Fruit fly (Drosophila melanogaster) whole organism, embryonic: ENCODE results near the gene CG13022.

Experiments used
- Atf-2 ChIP-seq: fragments of 200-800 bp; sonication (Bioruptor generic); optimal IDR thresholded peaks from 2 replicates; lab custom pipeline; 2016; ENCODE audit warnings: missing biosample characterization, missing genetic modification characterization
- Bgb ChIP-seq: fragments of 200-800 bp; sonication (Bioruptor generic); IDR thresholded peaks from 2 replicates; pipeline ENCODE4 v1.3.6; 2022; ENCODE audit warnings: missing biosample characterization, missing genetic modification characterization; ENCODE audit not compliant: partially characterized antibody
- CG10267 ChIP-seq: fragments of 200-800 bp; sonication (Bioruptor generic); optimal IDR thresholded peaks from 2 replicates; lab custom pipeline; 2018; ENCODE audit warnings: missing biosample characterization, mild to moderate bottlenecking, missing genetic modification characterization, moderate library complexity
- CG10543 ChIP-seq: fragments of 200-800 bp; sonication (Bioruptor generic); optimal IDR thresholded peaks from 3 replicates; lab custom pipeline; 2017; ENCODE audit warnings: missing biosample characterization, mild to moderate bottlenecking, missing genetic modification characterization, moderate library complexity
- CG11093 ChIP-seq: fragments of 200-800 bp; sonication (Bioruptor generic); IDR thresholded peaks from 3 replicates; pipeline ENCODE4 v1.3.6; 2022; ENCODE audit warnings: missing biosample characterization, missing genetic modification characterization
- CG11456 ChIP-seq: fragments of 200-800 bp; sonication (Bioruptor generic); IDR thresholded peaks from 3 replicates; pipeline ENCODE4 v1.3.6; 2022; ENCODE audit warnings: missing biosample characterization, missing genetic modification characterization
- CG11504 ChIP-seq: fragments of 200-800 bp; sonication (Bioruptor generic); optimal IDR thresholded peaks from 3 replicates; lab custom pipeline; 2019; ENCODE audit warnings: missing biosample characterization, mild to moderate bottlenecking, missing genetic modification characterization, moderate library complexity
- CG13624 ChIP-seq: fragments of 200-800 bp; sonication (Bioruptor generic); optimal IDR thresholded peaks from 2 replicates; lab custom pipeline; 2016; ENCODE audit warnings: missing biosample characterization, missing genetic modification characterization
- CG14050 ChIP-seq: fragments of 200-800 bp; sonication (Bioruptor generic); IDR thresholded peaks from 3 replicates; pipeline ENCODE4 v1.3.6; 2022; ENCODE audit warnings: missing biosample characterization, missing genetic modification characterization
- CG1602 ChIP-seq: fragments of 200-800 bp; sonication (Bioruptor generic); optimal IDR thresholded peaks from 3 replicates; lab custom pipeline; 2016; ENCODE audit warnings: missing biosample characterization, missing genetic modification characterization
- CG17359 ChIP-seq: fragments of 200-800 bp; sonication (Bioruptor generic); optimal IDR thresholded peaks from 3 replicates; lab custom pipeline; 2018; ENCODE audit warnings: missing biosample characterization, mild to moderate bottlenecking, missing genetic modification characterization, moderate library complexity
- CG17829 ChIP-seq: fragments of 200-800 bp; optimal IDR thresholded peaks from 2 replicates; lab custom pipeline; 2019; ENCODE audit warnings: missing biosample characterization, mild to moderate bottlenecking, missing genetic modification characterization, moderate library complexity
- CG4282 ChIP-seq: fragments of 200-800 bp; sonication (Bioruptor generic); optimal IDR thresholded peaks from 2 replicates; lab custom pipeline; 2016; ENCODE audit warnings: missing biosample characterization, missing genetic modification characterization
- CG4328 ChIP-seq: fragments of 200-800 bp; sonication (Bioruptor generic); optimal IDR thresholded peaks from 3 replicates; lab custom pipeline; 2017; ENCODE audit warnings: missing biosample characterization, missing genetic modification reagents, missing genetic modification characterization
- CG4854 ChIP-seq: fragments of 200-800 bp; sonication (Bioruptor generic); optimal IDR thresholded peaks from 2 replicates; lab custom pipeline; 2016; ENCODE audit warnings: missing biosample characterization, missing genetic modification characterization, inconsistent platforms
- CG6765 ChIP-seq: fragments of 200-800 bp; sonication (Bioruptor generic); optimal IDR thresholded peaks from 3 replicates; lab custom pipeline; 2017; ENCODE audit warnings: missing biosample characterization, mild to moderate bottlenecking, missing genetic modification characterization
- CG6854 ChIP-seq: fragments of 200-800 bp; sonication (Bioruptor generic); optimal IDR thresholded peaks from 3 replicates; lab custom pipeline; 2017; ENCODE audit warnings: missing biosample characterization, mild to moderate bottlenecking, missing genetic modification characterization
- CG7357 ChIP-seq: fragments of 200-800 bp; sonication (Bioruptor generic); IDR thresholded peaks from 3 replicates; pipeline ENCODE4 v1.3.6; 2022; ENCODE audit warnings: missing biosample characterization, missing genetic modification characterization
- CG7786 ChIP-seq: fragments of 200-800 bp; sonication (Bioruptor generic); optimal IDR thresholded peaks from 2 replicates; lab custom pipeline; 2016; ENCODE audit warnings: missing biosample characterization, missing genetic modification characterization
- CG8359 ChIP-seq: fragments of 200-800 bp; sonication (Bioruptor generic); optimal IDR thresholded peaks from 2 replicates; lab custom pipeline; 2017; ENCODE audit warnings: missing biosample characterization, mild to moderate bottlenecking, missing genetic modification characterization, borderline replicate concordance
- CG9876 ChIP-seq: fragments of 200-800 bp; sonication (Bioruptor generic); optimal IDR thresholded peaks from 2 replicates; lab custom pipeline; 2016; ENCODE audit warnings: missing biosample characterization, missing genetic modification characterization
- Dek ChIP-seq: fragments of 200-800 bp; sonication (Bioruptor generic); optimal IDR thresholded peaks from 3 replicates; lab custom pipeline; 2019; ENCODE audit warnings: missing biosample characterization, mild to moderate bottlenecking, missing genetic modification characterization, moderate library complexity
- HLHmδ ChIP-seq: fragments of 200-800 bp; sonication (Bioruptor generic); optimal IDR thresholded peaks from 2 replicates; lab custom pipeline; 2018; ENCODE audit warnings: missing biosample characterization, mild to moderate bottlenecking, missing genetic modification characterization, moderate library complexity
- Lhr ChIP-seq: fragments of 200-800 bp; sonication (Bioruptor generic); optimal IDR thresholded peaks from 3 replicates; lab custom pipeline; 2017; ENCODE audit warnings: mild to moderate bottlenecking, missing biosample characterization, missing genetic modification reagents, missing genetic modification characterization
- Lim3 ChIP-seq: fragments of 200-800 bp; sonication (Bioruptor generic); IDR thresholded peaks from 2 replicates; pipeline ENCODE4 v1.3.6; 2022; ENCODE audit warnings: missing biosample characterization, missing genetic modification characterization
- Nf-YB ChIP-seq: fragments of 200-800 bp; sonication (Bioruptor generic); optimal IDR thresholded peaks from 3 replicates; lab custom pipeline; 2019; ENCODE audit warnings: missing biosample characterization, mild to moderate bottlenecking, missing genetic modification characterization, moderate library complexity
- Nf-YC ChIP-seq: fragments of 200-800 bp; optimal IDR thresholded peaks from 3 replicates; lab custom pipeline; 2019; ENCODE audit warnings: missing biosample characterization, mild to moderate bottlenecking, missing genetic modification characterization, moderate library complexity
- Side ChIP-seq: fragments of 200-800 bp; sonication (Bioruptor generic); optimal IDR thresholded peaks from 2 replicates; lab custom pipeline; 2016; ENCODE audit warnings: missing biosample characterization, missing genetic modification characterization
- TFAM ChIP-seq: fragments of 200-800 bp; sonication (Bioruptor generic); optimal IDR thresholded peaks from 2 replicates; lab custom pipeline; 2017; ENCODE audit warnings: missing biosample characterization, missing genetic modification characterization, inconsistent platforms
- ac ChIP-seq: fragments of 200-800 bp; sonication (Bioruptor generic); optimal IDR thresholded peaks from 3 replicates; lab custom pipeline; 2017; ENCODE audit warnings: missing biosample characterization, mild to moderate bottlenecking, missing genetic modification characterization
- amos ChIP-seq: fragments of 200-800 bp; sonication (Bioruptor generic); IDR thresholded peaks from 2 replicates; pipeline ENCODE4 v1.3.6; 2022; ENCODE audit warnings: missing biosample characterization, missing genetic modification characterization; ENCODE audit not compliant: partially characterized antibody
- ase ChIP-seq: fragments of 200-800 bp; sonication (Bioruptor generic); IDR thresholded peaks from 3 replicates; pipeline ENCODE4 v1.3.6; 2022; ENCODE audit warnings: missing biosample characterization, missing genetic modification characterization
- ash1 ChIP-seq: fragments of 200-800 bp; sonication (Bioruptor generic); optimal IDR thresholded peaks from 2 replicates; lab custom pipeline; 2018; ENCODE audit warnings: missing biosample characterization, mild to moderate bottlenecking, missing genetic modification characterization
- crol ChIP-seq: fragments of 200-800 bp; sonication (Bioruptor generic); IDR thresholded peaks from 2 replicates; pipeline ENCODE4 v1.3.6; 2022; ENCODE audit warnings: missing biosample characterization, missing genetic modification characterization
- dmrt99B ChIP-seq: fragments of 200-800 bp; sonication (Bioruptor generic); optimal IDR thresholded peaks from 2 replicates; lab custom pipeline; 2018; ENCODE audit warnings: missing biosample characterization, mild to moderate bottlenecking, missing genetic modification characterization, moderate library complexity
- fd3F ChIP-seq: fragments of 200-800 bp; sonication (Bioruptor generic); optimal IDR thresholded peaks from 2 replicates; lab custom pipeline; 2018; ENCODE audit warnings: missing biosample characterization, mild to moderate bottlenecking, missing genetic modification characterization, moderate library complexity
- grn ChIP-seq: fragments of 200-800 bp; sonication (Bioruptor generic); optimal IDR thresholded peaks from 3 replicates; lab custom pipeline; 2017; ENCODE audit warnings: missing biosample characterization, missing genetic modification characterization
- hkb ChIP-seq, 2 experiments: fragments of 200-800 bp in 1 of 2; fragments of >200 bp in 1 of 2; sonication (Bioruptor generic) in 1 of 2; IDR thresholded peaks in 1 of 2; optimal IDR thresholded peaks in 1 of 2; 2 replicates each; pipeline versions ENCODE4 v1.3.6 to Lab custom; 2017 to 2022; ENCODE audit warnings: missing biosample characterization in 1 of 2, missing genetic modification characterization in 1 of 2
- insv ChIP-seq, 2 experiments: fragments of 200-800 bp; sonication (Bioruptor generic); optimal IDR thresholded peaks; 3 replicates each; lab custom pipeline; 2016 to 2018; ENCODE audit warnings: missing biosample characterization in 2 of 2, missing genetic modification characterization in 2 of 2
- lilli ChIP-seq: fragments of 200-800 bp; sonication (Bioruptor generic); optimal IDR thresholded peaks from 3 replicates; lab custom pipeline; 2016; ENCODE audit warnings: missing biosample characterization, missing genetic modification characterization
- prd ChIP-seq, 3 experiments: fragments of >200 bp in 2 of 3; fragments of 200-800 bp in 1 of 3; sonication (Bioruptor generic) in 1 of 3; optimal IDR thresholded peaks in 2 of 3; IDR thresholded peaks in 1 of 3; 2 replicates in 2 of 3; 3 replicates in 1 of 3; pipeline versions ENCODE4 v1.3.6 to Lab custom; 2017 to 2022; ENCODE audit warnings: missing biosample characterization in 1 of 3, missing genetic modification characterization in 1 of 3
- pros ChIP-seq: fragments of 200-800 bp; sonication (Bioruptor generic); optimal IDR thresholded peaks from 3 replicates; lab custom pipeline; 2019; ENCODE audit warnings: missing biosample characterization, mild to moderate bottlenecking, missing genetic modification characterization, moderate library complexity
- stwl ChIP-seq: fragments of 200-800 bp; sonication (Bioruptor generic); optimal IDR thresholded peaks from 3 replicates; lab custom pipeline; 2018; ENCODE audit warnings: missing biosample characterization, mild to moderate bottlenecking, missing genetic modification characterization, moderate library complexity
- ttk ChIP-seq: fragments of 200-800 bp; sonication (Bioruptor generic); IDR thresholded peaks from 2 replicates; pipeline ENCODE4 v2.1.2; 2022; ENCODE audit warnings: missing biosample characterization, missing genetic modification characterization
- tup ChIP-seq: fragments of 200-800 bp; sonication (Bioruptor generic); optimal IDR thresholded peaks from 2 replicates; lab custom pipeline; 2016; ENCODE audit warnings: missing biosample characterization, mild to moderate bottlenecking, missing genetic modification characterization, moderate library complexity
- vvl ChIP-seq: fragments of 200-800 bp; sonication (Bioruptor generic); IDR thresholded peaks from 2 replicates; pipeline ENCODE4 v1.3.6; 2022; ENCODE audit warnings: missing biosample characterization, missing genetic modification characterization
- zfh1 ChIP-seq: fragments of 200-800 bp; sonication (Bioruptor generic); IDR thresholded peaks from 3 replicates; pipeline ENCODE4 v1.3.6; 2022; ENCODE audit warnings: missing biosample characterization, missing genetic modification characterization
- zfh2 ChIP-seq: fragments of 200-800 bp; sonication (Bioruptor generic); optimal IDR thresholded peaks from 2 replicates; lab custom pipeline; 2016; ENCODE audit warnings: missing biosample characterization, missing genetic modification characterization

CG13022 gene

dm6 chr3L:16955219-16956002 lies 16.7 kb upstream of the CG13022 start (continued):
- peak; percentile 46; the same call in 2 of the 3 replicates for TF ChIP-seq CG11456 (GFP tag; lab: Robert Waterston, UW)
- no peak for TF ChIP-seq ase (GFP tag; lab: Robert Waterston, UW)
- no peak for TF ChIP-seq Lim3 (GFP tag; lab: Robert Waterston, UW)
- peak; percentile 93 for TF ChIP-seq stwl
- no peak for TF ChIP-seq tup (GFP tag; lab: Kevin White, UChicago)
- TF ChIP-seq ac, result no peak
- TF ChIP-seq CG9876 (GFP tag; lab: Kevin White, UChicago), result peak; percentile 17
- TF ChIP-seq Nf-YC, result peak; percentile 46
- TF ChIP-seq CG17359 (tag; lab: Kevin White, UChicago), result peak; percentile 10
- TF ChIP-seq CG10543 (GFP tag; lab: Kevin White, UChicago), result no peak
- peak; percentile 41 for TF ChIP-seq CG11504 (tag; lab: Kevin White, UChicago)
- TF ChIP-seq CG11093, result no peak
- TF ChIP-seq CG7786 (GFP tag; lab: Kevin White, UChicago), result no peak
- peak; percentile 49; the same call in 2 of the 3 replicates for TF ChIP-seq zfh1
- TF ChIP-seq CG8359 (GFP tag; lab: Kevin White, UChicago), result no peak
- peak; percentile 97 for TF ChIP-seq Bgb (GFP tag; lab: Robert Waterston, UW)
- no peak for TF ChIP-seq ash1 (GFP tag; lab: Kevin White, UChicago)
- TF ChIP-seq prd (optimal IDR thresholded peaks at IDR 0.05; lab: Kevin White, UChicago), result no peak
- no peak for TF ChIP-seq prd (GFP tag; IDR thresholded peaks at IDR 0.05; lab: Robert Waterston, UW)
- peak; percentile 40 for TF ChIP-seq Dek
- TF ChIP-seq CG14050 (GFP tag; lab: Robert Waterston, UW), result no peak
- no peak for TF ChIP-seq hkb (optimal IDR thresholded peaks at IDR 0.05; lab: Kevin White, UChicago)
- TF ChIP-seq hkb (GFP tag; IDR thresholded peaks at IDR 0.05; lab: Robert Waterston, UW), result peak; percentile 35; the same call in 1 of the 2 replicates
- TF ChIP-seq pros, result no peak
- peak; percentile 95; the same call in 1 of the 2 replicates for TF ChIP-seq amos (GFP tag; lab: Robert Waterston, UW)
- TF ChIP-seq Lhr (GFP tag; lab: Kevin White, UChicago), result peak; percentile 91
- TF ChIP-seq CG17829 (tag; lab: Kevin White, UChicago), result peak; percentile 63
- no peak for TF ChIP-seq Side (GFP tag; lab: Kevin White, UChicago)
- no peak for TF ChIP-seq HLHmδ (GFP tag; lab: Kevin White, UChicago)
- peak; percentile 53 for TF ChIP-seq vvl (GFP tag; lab: Robert Waterston, UW)
- TF ChIP-seq CG10267 (tag; lab: Kevin White, UChicago), result peak; percentile 46
- no peak for TF ChIP-seq CG4328 (GFP tag; lab: Kevin White, UChicago)
- no peak for TF ChIP-seq fd3F (GFP tag; lab: Kevin White, UChicago)
- TF ChIP-seq zfh2 (GFP tag; lab: Kevin White, UChicago), result no peak
- no peak for TF ChIP-seq CG4282 (GFP tag; lab: Kevin White, UChicago)
- TF ChIP-seq CG4854 (GFP tag; lab: Kevin White, UChicago), result no peak
- no peak for TF ChIP-seq TFAM (GFP tag; lab: Kevin White, UChicago)
- no peak for TF ChIP-seq dmrt99B (tag; lab: Kevin White, UChicago)
- no peak for TF ChIP-seq CG6854 (GFP tag; lab: Kevin White, UChicago)
- peak; percentile 50 for TF ChIP-seq lilli (GFP tag; lab: Kevin White, UChicago)
- TF ChIP-seq CG1602 (GFP tag; lab: Kevin White, UChicago), result no peak
- peak; percentile 24 for TF ChIP-seq CG13624 (GFP tag; lab: Kevin White, UChicago)
- TF ChIP-seq Atf-2 (GFP tag; lab: Kevin White, UChicago), result no peak
- no peak for TF ChIP-seq grn (GFP tag; lab: Kevin White, UChicago)
- no peak for TF ChIP-seq ttk (GFP tag; lab: Robert Waterston, UW)
- no peak for TF ChIP-seq crol (GFP tag; lab: Robert Waterston, UW)
- no peak for TF ChIP-seq CG6765
- no peak for TF ChIP-seq Nf-YB
- TF ChIP-seq insv (GFP tag; optimal IDR thresholded peaks at IDR 0.05; lab: Kevin White, UChicago), result peak in 1 of 2 experiments; percentile 6
- no peak for TF ChIP-seq CG7357
